Worm (Caenorhabditis elegans) whole organism, L2 larva: ENCODE results near the gene T05G5.4.
A peak's percentile ranks its signal among the peaks of the same experiment; 100 is the strongest.

Experiments used
- C34F6.9 ChIP-seq: fragments of 150-350 bp; optimal IDR thresholded peaks from 2 replicates; lab custom pipeline; 2014; ENCODE audit warnings: missing biosample characterization, missing genetic modification characterization
- R02D3.7 ChIP-seq: fragments of 150-350 bp; optimal IDR thresholded peaks from 2 replicates; lab custom pipeline; 2014; ENCODE audit warnings: missing biosample characterization, missing genetic modification characterization
- ZK546.5 ChIP-seq: sonication (generic microtip); optimal IDR thresholded peaks from 2 replicates; lab custom pipeline; 2017; ENCODE audit warnings: missing biosample characterization, missing genetic modification characterization
- alr-1 ChIP-seq: fragments of 150-350 bp; optimal IDR thresholded peaks from 2 replicates; lab custom pipeline; 2014; ENCODE audit warnings: missing biosample characterization, missing genetic modification characterization
- blmp-1 ChIP-seq: sonication (generic microtip); optimal IDR thresholded peaks from 2 replicates; lab custom pipeline; 2017; ENCODE audit warnings: missing genetic modification characterization, mild to moderate bottlenecking, missing compliant biosample characterization, antibody characterized with exemption, moderate library complexity; ENCODE audit not compliant: insufficient read depth
- ceh-16 ChIP-seq: fragments of 150-350 bp; optimal IDR thresholded peaks from 2 replicates; lab custom pipeline; 2014; ENCODE audit warnings: missing biosample characterization, missing genetic modification characterization
- gmeb-1 ChIP-seq: fragments of 150-350 bp; optimal IDR thresholded peaks from 2 replicates; lab custom pipeline; 2014; ENCODE audit warnings: missing biosample characterization, missing genetic modification characterization
- lin-13 ChIP-seq: fragments of 150-350 bp; optimal IDR thresholded peaks from 2 replicates; lab custom pipeline; 2014; ENCODE audit warnings: missing biosample characterization, missing genetic modification reagents, missing genetic modification characterization
- lsy-2 ChIP-seq, 2 experiments: fragments of 150-350 bp in 1 of 2; sonication (generic microtip) in 1 of 2; optimal IDR thresholded peaks; 2 replicates each; lab custom pipeline; 2014 to 2017; ENCODE audit warnings: missing biosample characterization in 2 of 2, missing genetic modification characterization in 2 of 2
- nhr-10 ChIP-seq: sonication (generic microtip); optimal IDR thresholded peaks from 2 replicates; lab custom pipeline; 2017; ENCODE audit warnings: missing biosample characterization, missing genetic modification characterization
- nhr-129 ChIP-seq: fragments of 150-350 bp; optimal IDR thresholded peaks from 2 replicates; lab custom pipeline; 2014; ENCODE audit warnings: missing biosample characterization, missing genetic modification characterization
- nhr-237 ChIP-seq: fragments of 150-350 bp; optimal IDR thresholded peaks from 2 replicates; lab custom pipeline; 2014; ENCODE audit warnings: missing biosample characterization, missing genetic modification characterization
- nhr-25 ChIP-seq: fragments of 150-350 bp; sonication (generic microtip); optimal IDR thresholded peaks from 3 replicates; lab custom pipeline; 2014; ENCODE audit warnings: missing biosample characterization, missing genetic modification characterization
- nhr-6 ChIP-seq: fragments of 150-350 bp; optimal IDR thresholded peaks from 2 replicates; lab custom pipeline; 2014; ENCODE audit warnings: missing biosample characterization, missing genetic modification characterization
- sem-4 ChIP-seq: fragments of 150-350 bp; optimal IDR thresholded peaks from 2 replicates; lab custom pipeline; 2014; ENCODE audit warnings: missing biosample characterization, missing genetic modification reagents, missing genetic modification characterization
- skn-1 ChIP-seq: sonication (generic microtip); optimal IDR thresholded peaks from 2 replicates; lab custom pipeline; 2017; ENCODE audit warnings: missing biosample characterization, missing genetic modification characterization

T05G5.4 gene

ce11 chrIII:9793592-9794417 lies 45.1 kb downstream of the T05G5.4 start, which contains the start of the genes R10E11.9 and mcm-6:
Gene R10E11.9, minus strand, starts transcription at chrIII:9793642.
Gene mcm-6, plus strand, starts transcription at chrIII:9794367.
- peak in 1 of 2 experiments; percentile 20 for TF ChIP-seq lsy-2 (tag; optimal IDR thresholded peaks at IDR 0.05; lab: Kevin White, UChicago)
- peak; percentile 16 for TF ChIP-seq C34F6.9 (tag; lab: Kevin White, UChicago)
- peak; percentile 62 for TF ChIP-seq gmeb-1
- no peak for TF ChIP-seq blmp-1 (tag; lab: Kevin White, UChicago)
- no peak for TF ChIP-seq ZK546.5 (tag; lab: Kevin White, UChicago)

ce11 chrIII:9796448-9796847 lies 47.7 kb downstream of the T05G5.4 start, which contains the start of gene srxa-10:
Gene srxa-10, minus strand, starts transcription at chrIII:9796548.
- TF ChIP-seq alr-1 (tag; lab: Kevin White, UChicago) (no peak), sem-4 (tag; lab: Kevin White, UChicago) (no peak), nhr-10 (tag; lab: Kevin White, UChicago) (no peak), skn-1 (tag; lab: Kevin White, UChicago) (no peak), nhr-6 (tag; lab: Kevin White, UChicago) (no peak), nhr-237 (tag; lab: Kevin White, UChicago) (no peak), R02D3.7 (tag; lab: Kevin White, UChicago) (no peak), ceh-16 (no peak)

ce11 chrIII:9798478-9799157 lies 49.9 kb downstream of the T05G5.4 start, which contains the start of gene ZK632.2:
Gene ZK632.2, plus strand, starts transcription at chrIII:9799107.
- TF ChIP-seq lsy-2 (tag; optimal IDR thresholded peaks at IDR 0.05; lab: Kevin White, UChicago): peak in 1 of 2 experiments; percentile 17
- no peak for TF ChIP-seq lin-13 (GFP tag; lab: Kevin White, UChicago)
- peak; percentile 13 for TF ChIP-seq nhr-129 (tag; lab: Kevin White, UChicago)
- TF ChIP-seq ceh-16: no peak
- TF ChIP-seq nhr-25 (tag; lab: Kevin White, UChicago): no peak
- TF ChIP-seq, all 48 proteins: peak for 2
